Worm (Caenorhabditis elegans) whole organism, young adult: ENCODE measurements around the gene nhr-173.

Source experiments
- akir-1 ChIP-seq: fragments of 200-800 bp; sonication (Bioruptor generic); optimal IDR thresholded peaks from 2 replicates; lab custom pipeline; 2018; ENCODE audit warnings: mild to moderate bottlenecking, missing genetic modification characterization, moderate library complexity, missing compliant biosample characterization
- cebp-1 ChIP-seq, 2 experiments: fragments of 200-800 bp in 1 of 2; sonication (Bioruptor generic) in 1 of 2; sonication (generic microtip) in 1 of 2; IDR thresholded peaks in 1 of 2; optimal IDR thresholded peaks in 1 of 2; 2 replicates each; pipeline versions ENCODE4 v1.3.6 to Lab custom; 2017 to 2022; ENCODE audit warnings: missing compliant biosample characterization in 2 of 2, missing genetic modification characterization in 2 of 2, mild to moderate bottlenecking in 1 of 2, missing genetic modification reagents in 1 of 2, moderate library complexity in 1 of 2
- fkh-3 ChIP-seq: sonication (generic microtip); optimal IDR thresholded peaks from 2 replicates; lab custom pipeline; 2016; ENCODE audit warnings: mild to moderate bottlenecking, missing genetic modification characterization, missing compliant biosample characterization
- lin-40 ChIP-seq: sonication (generic microtip); optimal IDR thresholded peaks from 2 replicates; lab custom pipeline; 2016; ENCODE audit warnings: missing genetic modification characterization, mild to moderate bottlenecking, missing compliant biosample characterization, missing genotype, missing genetic modification reagents

DNA sequence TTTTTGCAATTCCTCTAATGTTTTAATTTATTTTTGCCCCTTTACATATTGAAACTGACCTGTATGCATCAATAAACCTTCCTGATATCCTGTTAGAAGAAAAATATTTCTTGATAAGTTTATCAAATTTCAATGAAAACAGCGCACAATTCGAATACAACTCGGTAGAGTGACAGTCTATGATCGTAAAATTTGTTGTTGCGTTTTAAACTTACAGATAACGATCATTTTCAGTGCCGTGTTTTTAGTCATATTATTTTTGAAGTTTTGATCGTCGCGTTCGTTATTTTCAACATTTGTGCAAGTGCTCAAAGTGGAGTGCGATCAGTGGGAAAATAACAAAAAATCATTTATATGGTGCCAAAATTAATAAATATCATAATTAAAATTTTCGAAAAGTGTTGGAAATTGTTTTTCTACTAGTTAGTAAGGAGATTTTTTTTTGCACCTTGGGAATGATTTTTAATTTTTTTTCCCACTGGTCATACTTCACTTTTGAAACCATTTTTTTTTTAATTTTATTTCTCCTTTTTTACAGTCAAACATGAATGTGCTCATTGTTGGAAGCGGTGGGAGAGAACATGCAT is 19.1 kb downstream of the nhr-173 start, which contains the start of gene F38B6.4:
- no peak for TF ChIP-seq cebp-1 (GFP tag; IDR thresholded peaks at IDR 0.05; lab: Robert Waterston, UW)
- no peak for TF ChIP-seq cebp-1 (tag; optimal IDR thresholded peaks at IDR 0.05; lab: Kevin White, UChicago)
- no peak for TF ChIP-seq lin-40 (tag; lab: Kevin White, UChicago)
- TF ChIP-seq fkh-3 = no peak
- TF ChIP-seq akir-1 = no peak
